Worm (Caenorhabditis elegans) whole organism, young adult: ENCODE results near the gene npr-20.
A peak's percentile ranks its signal among the peaks of the same experiment; 100 is the strongest.

Experiments used
- F57C9.4 ChIP-seq: sonication (generic microtip); optimal IDR thresholded peaks from 2 replicates; lab custom pipeline; 2017; ENCODE audit warnings: mild to moderate bottlenecking, missing genetic modification characterization, missing compliant biosample characterization
- ZK185.1 ChIP-seq: sonication (generic microtip); optimal IDR thresholded peaks from 2 replicates; lab custom pipeline; 2016; ENCODE audit warnings: mild to moderate bottlenecking, missing genetic modification characterization, missing compliant biosample characterization; ENCODE audit not compliant: poor library complexity, severe bottlenecking
- aptf-2 ChIP-seq: fragments of 200-800 bp; sonication (Bioruptor generic); conservative IDR thresholded peaks from 2 replicates; pipeline ENCODE4 v1.3.6; 2022; ENCODE audit warnings: missing genetic modification reagents, missing genetic modification characterization, missing compliant biosample characterization
- athp-1 ChIP-seq: sonication (generic microtip); optimal IDR thresholded peaks from 2 replicates; lab custom pipeline; 2017; ENCODE audit warnings: mild to moderate bottlenecking, missing genetic modification characterization, missing compliant biosample characterization
- cebp-1 ChIP-seq, 2 experiments: fragments of 200-800 bp in 1 of 2; sonication (Bioruptor generic) in 1 of 2; sonication (generic microtip) in 1 of 2; IDR thresholded peaks in 1 of 2; optimal IDR thresholded peaks in 1 of 2; 2 replicates each; pipeline versions ENCODE4 v1.3.6 to Lab custom; 2017 to 2022; ENCODE audit warnings: missing compliant biosample characterization in 2 of 2, missing genetic modification characterization in 2 of 2, mild to moderate bottlenecking in 1 of 2, missing genetic modification reagents in 1 of 2, moderate library complexity in 1 of 2
- ceh-79 ChIP-seq: sonication (generic microtip); optimal IDR thresholded peaks from 2 replicates; lab custom pipeline; 2017; ENCODE audit warnings: mild to moderate bottlenecking, missing genetic modification characterization, missing compliant biosample characterization
- chd-7 ChIP-seq: sonication (generic microtip); optimal IDR thresholded peaks from 2 replicates; lab custom pipeline; 2016; ENCODE audit warnings: mild to moderate bottlenecking, missing genetic modification characterization, moderate library complexity, missing compliant biosample characterization
- die-1 ChIP-seq: sonication (generic microtip); optimal IDR thresholded peaks from 2 replicates; lab custom pipeline; 2016; ENCODE audit warnings: missing genotype, mild to moderate bottlenecking, missing genetic modification characterization, missing compliant biosample characterization
- egrh-3 ChIP-seq: fragments of 200-800 bp; sonication (Bioruptor generic); IDR thresholded peaks from 2 replicates; pipeline ENCODE4 v1.3.6; 2022; ENCODE audit warnings: missing genetic modification reagents, missing genetic modification characterization, missing compliant biosample characterization
- ekl-4 ChIP-seq: fragments of 200-800 bp; sonication (Bioruptor generic); IDR thresholded peaks from 2 replicates; pipeline ENCODE4 v1.3.6; 2022; ENCODE audit warnings: missing genetic modification reagents, missing genetic modification characterization, missing compliant biosample characterization
- fkh-3 ChIP-seq: sonication (generic microtip); optimal IDR thresholded peaks from 2 replicates; lab custom pipeline; 2016; ENCODE audit warnings: mild to moderate bottlenecking, missing genetic modification characterization, missing compliant biosample characterization
- him-1 ChIP-seq: sonication (generic microtip); optimal IDR thresholded peaks from 2 replicates; lab custom pipeline; 2016; ENCODE audit warnings: missing genotype, missing genetic modification reagents, missing genetic modification characterization, missing compliant biosample characterization
- hlh-12 ChIP-seq: sonication (generic microtip); optimal IDR thresholded peaks from 2 replicates; lab custom pipeline; 2016; ENCODE audit warnings: missing genetic modification characterization, missing compliant biosample characterization
- hlh-26 ChIP-seq: fragments of 200-800 bp; sonication (Bioruptor generic); conservative IDR thresholded peaks from 2 replicates; pipeline ENCODE4 v1.3.6; 2022; ENCODE audit warnings: missing genetic modification reagents, missing genetic modification characterization, missing compliant biosample characterization
- hsf-1 ChIP-seq: fragments of 200-800 bp; sonication (Bioruptor generic); IDR thresholded peaks from 2 replicates; pipeline ENCODE4 v1.3.6; 2022; ENCODE audit warnings: missing genetic modification reagents, missing genetic modification characterization, missing compliant biosample characterization
- lag-1 ChIP-seq: fragments of 200-800 bp; sonication (Bioruptor generic); IDR thresholded peaks from 2 replicates; pipeline ENCODE4 v1.3.6; 2022; ENCODE audit warnings: missing genetic modification reagents, missing genetic modification characterization, missing compliant biosample characterization
- lin-40 ChIP-seq: sonication (generic microtip); optimal IDR thresholded peaks from 2 replicates; lab custom pipeline; 2016; ENCODE audit warnings: missing genetic modification characterization, mild to moderate bottlenecking, missing compliant biosample characterization, missing genotype, missing genetic modification reagents
- lir-1 ChIP-seq: fragments of 200-800 bp; sonication (Bioruptor generic); conservative IDR thresholded peaks from 2 replicates; pipeline ENCODE4 v1.3.6; 2022; ENCODE audit warnings: missing genetic modification reagents, missing genetic modification characterization, missing compliant biosample characterization
- lsy-27 ChIP-seq: sonication (generic microtip); optimal IDR thresholded peaks from 2 replicates; lab custom pipeline; 2017; ENCODE audit warnings: missing genetic modification characterization, mild to moderate bottlenecking, missing compliant biosample characterization, antibody characterized with exemption, missing genotype, borderline replicate concordance; ENCODE audit not compliant: insufficient read depth
- madf-10 ChIP-seq: sonication (generic microtip); optimal IDR thresholded peaks from 2 replicates; lab custom pipeline; 2016; ENCODE audit warnings: mild to moderate bottlenecking, missing genetic modification characterization, missing compliant biosample characterization
- madf-3 ChIP-seq: fragments of 200-800 bp; sonication (Bioruptor generic); IDR thresholded peaks from 2 replicates; pipeline ENCODE4 v1.3.6; 2022; ENCODE audit warnings: missing genetic modification reagents, missing genetic modification characterization, missing compliant biosample characterization
- madf-8 ChIP-seq: fragments of 200-800 bp; sonication (Bioruptor generic); conservative IDR thresholded peaks from 2 replicates; pipeline ENCODE4 v1.3.6; 2022; ENCODE audit warnings: missing genetic modification reagents, missing genetic modification characterization, missing compliant biosample characterization
- mcd-1 ChIP-seq: fragments of 200-800 bp; sonication (Bioruptor generic); IDR thresholded peaks from 2 replicates; pipeline ENCODE4 v1.3.6; 2022; ENCODE audit warnings: missing genetic modification reagents, missing genetic modification characterization, missing compliant biosample characterization
- mel-28 ChIP-seq: sonication (generic microtip); optimal IDR thresholded peaks from 2 replicates; lab custom pipeline; 2016; ENCODE audit warnings: borderline replicate concordance, mild to moderate bottlenecking, missing genetic modification characterization, missing compliant biosample characterization
- mes-4 ChIP-seq: sonication (generic microtip); optimal IDR thresholded peaks from 2 replicates; lab custom pipeline; 2016; ENCODE audit warnings: missing genotype, missing genetic modification characterization, missing compliant biosample characterization
- nfya-1 ChIP-seq: sonication (generic microtip); optimal IDR thresholded peaks from 2 replicates; lab custom pipeline; 2017; ENCODE audit warnings: antibody characterized with exemption, missing compliant biosample characterization, missing genetic modification characterization, borderline replicate concordance; ENCODE audit not compliant: insufficient read depth
- nhr-27 ChIP-seq: fragments of 200-800 bp; sonication (Bioruptor generic); optimal IDR thresholded peaks from 2 replicates; lab custom pipeline; 2018; ENCODE audit warnings: mild to moderate bottlenecking, missing genetic modification characterization, moderate library complexity, missing compliant biosample characterization
- nhr-80 ChIP-seq: sonication (generic microtip); optimal IDR thresholded peaks from 2 replicates; lab custom pipeline; 2016; ENCODE audit warnings: missing genetic modification characterization, missing compliant biosample characterization
- pbrm-1 ChIP-seq: fragments of 200-800 bp; sonication (Bioruptor generic); IDR thresholded peaks from 2 replicates; pipeline ENCODE4 v1.3.6; 2022; ENCODE audit warnings: missing genetic modification reagents, missing genetic modification characterization, missing compliant biosample characterization
- rcor-1 ChIP-seq: fragments of 200-800 bp; sonication (Bioruptor generic); IDR thresholded peaks from 2 replicates; pipeline ENCODE4 v1.3.6; 2022; ENCODE audit warnings: missing genetic modification reagents, missing genetic modification characterization, missing compliant biosample characterization
- snpc-1.1 ChIP-seq: sonication (generic microtip); optimal IDR thresholded peaks from 2 replicates; lab custom pipeline; 2017; ENCODE audit warnings: missing genetic modification characterization, mild to moderate bottlenecking, missing compliant biosample characterization, antibody characterized with exemption, moderate library complexity, missing genotype, missing genetic modification reagents; ENCODE audit not compliant: insufficient read depth
- snpc-4 ChIP-seq, 5 experiments: fragments of 150-350 bp in 1 of 5; sonication (generic microtip) in 4 of 5; optimal IDR thresholded peaks; 2 replicates each; lab custom pipeline; 2014 to 2018; ENCODE audit warnings: missing genetic modification characterization in 5 of 5, missing biosample characterization in 3 of 5, antibody characterized with exemption in 2 of 5, mild to moderate bottlenecking in 2 of 5, missing compliant biosample characterization in 2 of 5, missing genotype in 2 of 5, moderate library complexity in 2 of 5, missing genetic modification reagents in 1 of 5
- somi-1 ChIP-seq: fragments of 200-800 bp; sonication (Bioruptor generic); optimal IDR thresholded peaks from 2 replicates; lab custom pipeline; 2018; ENCODE audit warnings: mild to moderate bottlenecking, missing genetic modification characterization, missing compliant biosample characterization
- unc-62 ChIP-seq: fragments of 150-350 bp; optimal IDR thresholded peaks from 2 replicates; lab custom pipeline; 2014; ENCODE audit warnings: missing biosample characterization, missing genetic modification reagents, missing genetic modification characterization
- zim-3 ChIP-seq: sonication (generic microtip); optimal IDR thresholded peaks from 2 replicates; lab custom pipeline; 2017; ENCODE audit warnings: mild to moderate bottlenecking, missing genetic modification characterization, moderate library complexity, missing compliant biosample characterization
- ztf-25 ChIP-seq: fragments of 200-800 bp; sonication (Bioruptor generic); IDR thresholded peaks from 2 replicates; pipeline ENCODE4 v1.3.6; 2022; ENCODE audit warnings: missing genetic modification reagents, missing genetic modification characterization, missing compliant biosample characterization

The npr-20 gene

DNA sequence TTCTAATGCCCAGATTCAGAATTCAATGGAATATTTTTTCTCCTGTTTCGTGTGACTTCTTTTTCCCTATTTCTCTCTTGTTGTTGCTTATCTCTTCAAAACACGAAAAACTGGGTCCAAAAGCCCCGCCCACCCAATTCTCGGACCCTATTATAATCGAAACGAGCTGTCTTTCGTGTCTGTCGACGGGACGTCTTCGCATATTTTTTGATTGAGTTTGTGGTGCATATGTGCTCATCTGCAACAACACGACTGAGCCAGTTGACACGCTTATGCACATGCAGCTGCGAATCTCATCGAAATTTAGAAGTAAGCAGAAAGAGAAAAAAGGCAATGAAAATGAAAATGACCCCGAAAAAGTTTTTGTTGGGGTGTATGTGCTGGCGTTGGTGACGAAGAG, 34.1 kb downstream of the npr-20 start:
- no peak for TF ChIP-seq snpc-1.1 (tag; lab: Kevin White, UChicago)
- TF ChIP-seq athp-1 = no peak
- no peak for TF ChIP-seq mel-28 (tag; lab: Kevin White, UChicago)
- TF ChIP-seq aptf-2 (GFP tag; lab: Robert Waterston, UW) = no peak
- no peak for TF ChIP-seq lsy-27 (tag; lab: Kevin White, UChicago)
- no peak for TF ChIP-seq lir-1 (GFP tag; lab: Robert Waterston, UW)
- TF ChIP-seq pbrm-1 = no peak
- TF ChIP-seq, all 124 proteins: peak for 0

DNA sequence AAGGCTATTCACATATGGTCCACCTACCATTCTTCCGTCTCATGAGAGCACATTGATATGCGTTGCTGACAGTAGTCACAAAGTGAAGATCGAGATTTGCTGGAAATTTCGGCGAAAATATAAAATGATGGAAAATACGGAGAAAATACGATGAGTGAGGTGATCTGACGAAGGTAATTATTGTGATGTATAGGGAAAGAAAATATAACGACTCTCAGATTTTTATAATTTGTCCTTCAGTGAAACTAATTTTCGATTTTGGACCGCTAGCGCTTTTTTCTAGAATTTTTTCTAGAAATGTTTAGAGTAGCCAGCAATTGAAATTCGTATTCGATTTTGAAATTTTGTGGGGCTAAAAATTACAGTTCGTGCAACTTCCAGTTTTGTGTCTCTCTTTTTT, 35.8 kb downstream of the npr-20 start, which contains the start of gene F46C5.2:
Gene F46C5.2, minus strand, starts transcription at position 101 of the 400 bp plus-strand sequence.
- no peak for TF ChIP-seq madf-3
- TF ChIP-seq nhr-27 (tag; lab: Kevin White, UChicago) = no peak
- TF ChIP-seq, all 124 proteins: peak for 0

- no peak for TF ChIP-seq lag-1 (GFP tag; lab: Robert Waterston, UW)
- TF ChIP-seq ztf-25 = no peak
- TF ChIP-seq snpc-4 (GFP tag; optimal IDR thresholded peaks at IDR 0.05; lab: Kevin White, UChicago) = no peak
- TF ChIP-seq snpc-4 (tag; optimal IDR thresholded peaks at IDR 0.05; lab: Kevin White, UChicago) = no peak
- no peak for TF ChIP-seq nhr-27 (tag; lab: Kevin White, UChicago)
- TF ChIP-seq hlh-26 (GFP tag; lab: Robert Waterston, UW) = no peak
- no peak for TF ChIP-seq pbrm-1
- TF ChIP-seq unc-62 (GFP tag; lab: Kevin White, UChicago) = no peak
- TF ChIP-seq madf-8 = no peak
- no peak for TF ChIP-seq madf-10 (tag; lab: Kevin White, UChicago)
- TF ChIP-seq zim-3 = no peak
- no peak for TF ChIP-seq aptf-2 (GFP tag; lab: Robert Waterston, UW)
- TF ChIP-seq ceh-79 (tag; lab: Kevin White, UChicago) = no peak
- TF ChIP-seq cebp-1 (GFP tag; IDR thresholded peaks at IDR 0.05; lab: Robert Waterston, UW) = no peak
- TF ChIP-seq cebp-1 (tag; optimal IDR thresholded peaks at IDR 0.05; lab: Kevin White, UChicago) = no peak
- no peak for TF ChIP-seq him-1 (tag; lab: Kevin White, UChicago)
- TF ChIP-seq nfya-1 = no peak
- TF ChIP-seq ekl-4 = no peak
- TF ChIP-seq rcor-1 (GFP tag; lab: Robert Waterston, UW) = no peak
- TF ChIP-seq mes-4 (tag; lab: Kevin White, UChicago) = no peak
- TF ChIP-seq hlh-12 (tag; lab: Kevin White, UChicago) = no peak
- no peak for TF ChIP-seq chd-7
Observed at ce11 chrII:8825769-8826168, 39.2 kb downstream of the npr-20 start, which contains the start of gene nas-25. Gene nas-25, plus strand, starts transcription at chrII:8826069.

DNA sequence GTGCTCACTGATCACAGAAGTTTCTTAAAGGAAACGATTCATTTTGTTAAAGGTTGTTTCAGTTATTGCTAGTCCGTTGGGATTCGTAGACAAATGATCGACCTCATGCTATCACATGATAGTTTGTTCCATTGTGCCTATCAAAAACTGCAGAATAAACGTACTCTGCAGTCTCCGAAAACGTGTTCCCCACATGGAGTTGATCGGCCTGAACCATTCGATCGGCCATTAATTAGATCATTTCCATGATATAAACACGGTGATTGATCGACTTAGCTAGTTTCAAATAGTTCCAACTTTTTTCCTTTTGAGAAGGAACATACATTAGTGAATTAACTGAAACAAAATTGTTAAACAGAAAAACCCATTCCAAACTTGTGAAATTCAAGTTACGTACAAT, 42.3 kb downstream of the npr-20 start:
- TF ChIP-seq ZK185.1 (tag; lab: Kevin White, UChicago) = no peak
- no peak for TF ChIP-seq fkh-3
- no peak for TF ChIP-seq egrh-3 (GFP tag; lab: Robert Waterston, UW)
- TF ChIP-seq nhr-80 (tag; lab: Kevin White, UChicago) = no peak
- TF ChIP-seq die-1 (tag; lab: Kevin White, UChicago) = no peak
- no peak for TF ChIP-seq F57C9.4 (tag; lab: Kevin White, UChicago)
- no peak for TF ChIP-seq mcd-1
- peak; percentile 19 for TF ChIP-seq somi-1 (GFP tag; lab: Kevin White, UChicago)
- no peak for TF ChIP-seq hsf-1 (GFP tag; lab: Robert Waterston, UW)
- peak; percentile 1 for TF ChIP-seq lin-40 (tag; lab: Kevin White, UChicago)
